Fruit fly (Drosophila melanogaster) S2 (cell line): ENCODE data around the gene Prx6a.

Source experiments
- CG8478 ChIP-seq: fragments of >200 bp; optimal IDR thresholded peaks from 2 replicates; lab custom pipeline; 2018
- CTCF ChIP-seq, 2 experiments: fragments of >200 bp; optimal IDR thresholded peaks; 2 replicates each; lab custom pipeline; 2018

The Prx6a gene

DNA sequence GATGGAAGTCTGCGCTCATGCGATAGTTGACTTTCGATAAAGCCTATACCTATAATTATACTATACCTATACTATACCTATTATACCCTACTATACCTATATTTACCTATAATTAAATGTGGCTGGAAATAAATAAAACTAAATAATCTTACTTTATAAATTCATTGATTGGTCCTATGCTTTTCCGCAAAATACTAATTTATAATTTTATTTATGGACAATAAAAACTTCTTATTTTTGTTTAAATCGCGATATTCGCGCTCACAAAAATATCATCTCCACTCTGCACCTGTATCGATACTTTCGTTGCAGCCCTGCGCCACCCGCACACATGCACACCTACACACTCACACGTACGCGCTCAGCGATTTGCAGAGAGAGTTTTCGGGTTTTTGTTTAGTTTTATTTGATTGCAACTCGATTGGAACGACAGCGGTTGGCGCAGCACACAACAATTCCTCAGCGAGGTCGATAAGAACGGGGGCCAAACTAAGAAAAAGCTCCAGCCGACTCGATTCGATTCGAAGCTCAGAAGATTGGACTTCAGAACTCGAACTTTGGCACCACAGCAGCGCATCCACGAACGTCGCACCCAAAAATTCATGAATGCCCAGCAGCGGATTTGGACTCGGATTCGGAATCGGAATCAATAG lies 3.4 kb downstream of the Prx6a start, which contains the start of gene CG8814:
Gene CG8814, plus strand, starts transcription at position 349 of the 653 bp plus-strand sequence.
- TF ChIP-seq CTCF (optimal IDR thresholded peaks at IDR 0.05; lab: Kevin White, UChicago) (no peak), CG8478 (no peak)

DNA sequence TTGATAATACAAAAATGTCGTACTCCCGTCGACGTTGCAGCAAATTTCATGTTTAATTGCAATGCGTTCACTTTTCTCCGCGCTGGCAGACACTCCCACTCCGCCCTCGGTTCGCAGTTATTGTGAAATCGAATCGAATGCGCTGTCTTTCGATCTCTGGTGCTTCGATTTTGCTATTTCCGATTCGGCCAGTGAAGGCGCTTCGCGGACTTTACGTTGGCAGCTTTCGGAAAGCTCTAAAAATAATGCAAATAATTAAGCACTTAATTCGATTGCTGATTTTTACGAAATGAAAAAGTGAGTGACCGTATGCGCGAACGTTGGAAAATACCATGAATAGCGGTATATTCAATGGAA lies 3.9 kb downstream of the Prx6a start, which contains the start of gene Ifrd1:
Gene Ifrd1, minus strand, starts transcription at position 305 of the 357 bp plus-strand sequence.
- TF ChIP-seq CG8478, result no peak

DNA sequence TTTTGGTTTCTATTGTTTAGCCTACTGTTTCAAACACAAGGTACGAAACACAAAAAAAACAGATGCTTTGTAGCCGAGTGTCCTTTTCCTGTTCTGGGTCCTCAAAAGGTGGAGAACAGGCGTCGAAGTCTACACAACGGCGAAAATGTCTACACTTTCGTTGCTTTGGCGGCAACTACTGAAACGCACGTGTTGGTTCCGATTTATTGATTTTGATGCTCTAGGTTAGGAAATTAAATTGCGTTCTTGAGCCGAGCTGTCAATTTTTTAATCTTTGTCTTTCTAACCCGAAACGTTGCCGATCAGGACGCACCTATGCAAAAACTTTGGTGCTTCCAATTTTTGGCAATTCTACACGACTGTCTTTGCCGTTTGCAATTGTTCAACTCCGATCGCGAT lies 4.3 kb downstream of the Prx6a start:
- TF ChIP-seq CG8478, result no peak
- TF ChIP-seq CTCF (optimal IDR thresholded peaks at IDR 0.05; lab: Kevin White, UChicago), result no peak

DNA sequence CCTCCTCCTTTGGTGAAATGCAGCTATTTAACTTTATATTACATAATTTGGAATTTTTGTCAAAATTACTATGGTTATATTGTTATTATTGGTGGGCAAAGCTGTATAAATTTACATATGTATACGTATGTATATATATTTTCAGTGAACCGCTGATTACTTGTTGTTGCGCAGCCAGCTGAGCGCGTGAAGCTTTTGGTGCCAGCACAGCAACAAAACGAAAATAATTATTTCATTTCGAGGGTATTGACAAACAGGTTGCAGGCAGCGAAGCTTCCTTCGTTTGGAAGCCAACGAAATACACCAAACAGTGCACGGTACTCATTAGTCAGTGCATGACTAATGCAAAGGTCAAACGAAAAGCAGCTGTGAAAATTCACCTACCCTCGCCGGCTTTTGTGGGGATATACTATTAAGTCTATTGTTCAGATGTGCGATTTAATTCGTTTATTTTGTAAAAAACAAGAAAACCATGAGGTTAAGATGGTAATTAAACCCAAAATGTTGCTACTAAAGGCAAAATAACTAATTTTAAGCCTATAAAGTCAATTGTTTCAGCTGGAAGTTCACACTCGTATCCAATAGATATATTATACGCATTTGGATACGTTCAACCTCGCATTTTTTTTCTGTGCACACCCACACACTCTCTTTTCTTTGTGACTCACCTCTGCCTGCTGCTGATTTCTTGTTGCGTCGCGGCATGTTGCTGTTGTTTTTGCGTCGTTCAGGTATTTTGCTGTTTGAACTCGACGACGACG lies 4.9 kb downstream of the Prx6a start:
- no peak for TF ChIP-seq CTCF (optimal IDR thresholded peaks at IDR 0.05; lab: Kevin White, UChicago)
- no peak for TF ChIP-seq CG8478

DNA sequence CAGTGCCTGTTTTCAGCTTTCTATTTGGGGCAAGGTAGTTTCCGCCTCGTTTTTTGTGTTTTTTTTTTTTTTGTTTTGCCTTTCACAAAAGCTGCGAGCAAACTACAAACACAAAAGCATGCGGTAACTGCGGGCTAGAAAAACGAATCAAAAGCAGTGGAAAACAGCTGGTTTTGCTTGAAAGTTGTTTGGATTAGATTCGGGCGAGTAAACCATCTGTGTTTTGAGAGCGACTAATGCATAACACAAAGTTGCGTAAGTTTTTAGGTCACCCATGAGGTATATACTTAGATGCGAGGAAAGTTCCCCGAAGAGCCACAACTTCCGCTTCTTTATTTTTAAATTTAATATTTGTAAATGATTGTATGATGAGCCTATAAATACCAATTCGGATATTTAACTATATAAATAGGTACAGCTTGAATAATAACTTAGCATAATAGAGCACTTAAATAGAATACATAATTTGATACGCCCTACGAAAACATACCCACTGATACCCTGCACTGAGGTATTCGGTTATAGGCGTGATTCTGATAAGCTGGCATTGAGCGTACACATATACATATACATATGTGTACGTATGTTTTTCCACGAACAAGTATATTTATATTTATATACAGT lies 5.6 kb downstream of the Prx6a start:
- TF ChIP-seq CG8478, result no peak
- TF ChIP-seq CTCF (optimal IDR thresholded peaks at IDR 0.05; lab: Kevin White, UChicago), result no peak

DNA sequence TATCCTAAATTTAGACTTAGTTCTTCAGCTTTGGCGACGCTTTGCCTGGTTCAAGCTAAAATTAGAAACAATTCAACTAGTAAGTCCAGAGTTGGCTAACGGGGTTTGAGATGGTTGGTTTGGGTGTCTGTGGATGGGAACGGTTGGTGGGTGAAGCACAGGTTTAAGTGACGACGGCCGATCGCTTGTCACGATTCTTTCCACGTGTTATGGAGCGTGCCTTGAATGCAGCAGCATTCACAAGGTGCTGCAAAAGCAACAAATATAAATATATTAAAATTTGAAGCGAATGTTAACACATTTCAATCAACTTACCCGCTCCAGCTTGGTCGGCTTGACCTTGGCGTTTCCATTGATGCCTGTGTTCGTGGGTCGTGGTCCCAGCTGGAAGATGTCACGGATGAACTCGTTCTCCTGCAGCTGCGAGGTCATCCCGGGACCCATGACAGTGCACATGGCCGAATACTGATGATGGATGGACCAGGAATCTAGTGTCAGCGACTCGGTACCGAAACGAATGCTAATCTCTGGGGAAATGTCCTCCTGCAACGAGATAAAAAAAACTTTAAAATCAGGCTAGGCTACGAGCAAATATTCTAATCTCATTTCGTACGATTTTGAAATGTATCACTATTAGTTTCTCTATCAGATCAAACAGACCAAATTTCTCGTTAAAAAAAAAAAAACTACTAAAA lies 8.9 kb downstream of the Prx6a start, which contains the start of gene CG8813:
Gene CG8813, plus strand, starts transcription at position 645 of the 695 bp plus-strand sequence.
- TF ChIP-seq CG8478 (no peak), CTCF (optimal IDR thresholded peaks at IDR 0.05; lab: Kevin White, UChicago) (no peak)

DNA sequence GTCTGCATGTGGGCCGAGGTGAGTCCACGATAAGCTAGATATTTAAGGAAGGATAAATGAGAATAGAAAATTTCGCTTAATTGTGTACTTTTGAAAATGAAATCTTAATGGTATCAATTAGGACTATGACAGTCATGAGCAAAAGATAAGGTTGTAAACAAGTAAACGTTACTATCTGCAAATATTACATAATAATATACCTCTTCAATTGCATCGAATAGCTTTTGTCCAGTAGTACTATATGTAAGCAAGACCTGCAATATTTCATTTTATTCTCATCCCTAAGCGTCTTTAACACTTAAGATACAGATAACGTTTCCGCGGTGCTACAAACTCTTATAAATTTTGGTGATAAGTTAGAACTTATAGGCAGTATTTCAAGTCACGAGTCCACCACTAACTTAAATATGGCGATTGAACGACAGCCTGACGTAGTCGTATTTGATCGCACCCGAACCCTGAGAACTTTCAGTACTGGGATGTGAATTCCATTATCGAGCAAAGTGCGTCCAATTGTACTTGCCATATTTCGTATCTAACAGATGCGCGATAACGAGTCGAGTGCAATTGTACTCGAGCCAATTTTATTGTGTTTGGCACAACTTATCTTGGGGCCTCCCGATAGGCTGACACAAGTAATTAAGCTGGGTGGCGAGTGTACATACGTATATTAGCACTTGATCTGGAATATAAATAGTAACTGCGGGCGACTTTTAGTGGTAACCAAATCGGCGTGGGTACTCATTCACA lies 12.3 kb downstream of the Prx6a start:
- TF ChIP-seq CG8478 (no peak), CTCF (optimal IDR thresholded peaks at IDR 0.05; lab: Kevin White, UChicago) (no peak)

DNA sequence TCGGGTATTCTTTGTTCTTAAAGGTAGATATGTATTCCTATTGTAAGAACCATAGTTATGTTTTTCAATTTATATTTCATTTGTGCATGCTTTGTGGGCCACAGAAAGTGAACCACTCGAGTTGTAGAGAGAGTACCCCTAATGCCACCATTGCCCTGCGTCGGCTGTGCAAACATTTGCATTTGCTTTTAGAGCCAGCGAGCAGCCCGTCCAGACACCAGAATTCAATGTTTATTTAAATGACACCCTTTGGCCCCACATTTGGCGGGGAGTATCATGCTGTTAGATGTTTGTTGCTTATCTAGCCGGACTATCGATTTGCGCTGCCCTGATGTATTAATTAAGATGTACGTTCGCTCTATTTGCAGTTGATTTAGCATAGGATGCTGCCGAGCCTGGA lies 13.4 kb downstream of the Prx6a start:
- TF ChIP-seq CG8478, result no peak
- no peak for TF ChIP-seq CTCF (optimal IDR thresholded peaks at IDR 0.05; lab: Kevin White, UChicago)

DNA sequence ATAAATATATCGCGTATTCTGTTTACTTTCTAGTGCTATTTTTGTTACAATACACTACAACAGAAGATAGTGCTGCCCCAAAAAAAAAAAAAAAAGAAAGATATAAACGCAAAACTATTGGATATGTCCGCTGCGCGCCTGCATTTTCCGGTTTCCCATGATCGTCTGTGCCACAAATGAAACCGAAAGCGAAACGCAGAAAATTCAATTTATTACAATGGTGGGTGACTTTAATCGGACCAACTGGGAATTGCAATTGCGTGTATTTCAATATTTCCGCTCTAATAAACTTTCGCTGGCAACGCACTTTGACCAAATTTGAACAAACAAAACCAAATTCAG lies 15.4 kb downstream of the Prx6a start:
- TF ChIP-seq CTCF (optimal IDR thresholded peaks at IDR 0.05; lab: Kevin White, UChicago), result no peak
- no peak for TF ChIP-seq CG8478

DNA sequence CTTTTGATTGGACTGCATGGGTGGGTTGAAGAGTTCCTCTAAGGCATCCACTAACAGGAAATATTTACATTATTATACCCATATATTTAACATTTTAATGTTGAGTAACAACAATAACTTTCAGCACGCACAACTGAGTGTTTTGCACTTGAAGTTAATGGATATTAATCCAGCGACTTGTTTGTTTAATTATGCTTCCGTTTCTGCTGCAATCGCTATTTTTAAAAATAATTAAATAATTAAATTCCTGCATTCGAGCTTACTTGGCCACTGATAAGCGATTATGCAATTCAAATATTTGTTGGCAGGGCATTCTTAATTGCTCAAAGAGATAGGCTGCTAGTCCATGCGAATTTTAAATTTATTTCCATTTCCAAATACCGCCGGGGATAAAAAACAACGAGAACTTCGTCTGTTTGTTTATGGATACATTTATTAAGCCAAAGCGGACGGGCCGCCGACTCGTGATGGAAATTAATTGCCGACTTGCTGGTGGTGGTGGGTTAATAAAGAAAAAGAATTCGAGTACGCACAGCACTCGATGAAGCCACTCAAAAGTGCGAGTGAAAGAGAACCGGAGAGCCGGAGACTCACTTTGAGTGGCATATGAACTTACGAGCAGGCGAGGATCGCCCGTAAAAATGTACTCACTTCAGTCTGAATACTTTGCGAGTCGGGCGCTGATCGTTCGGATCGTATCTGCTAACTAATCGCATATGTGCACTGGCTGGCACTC lies 16.0 kb downstream of the Prx6a start:
- no peak for TF ChIP-seq CG8478
- TF ChIP-seq CTCF (optimal IDR thresholded peaks at IDR 0.05; lab: Kevin White, UChicago), result no peak

DNA sequence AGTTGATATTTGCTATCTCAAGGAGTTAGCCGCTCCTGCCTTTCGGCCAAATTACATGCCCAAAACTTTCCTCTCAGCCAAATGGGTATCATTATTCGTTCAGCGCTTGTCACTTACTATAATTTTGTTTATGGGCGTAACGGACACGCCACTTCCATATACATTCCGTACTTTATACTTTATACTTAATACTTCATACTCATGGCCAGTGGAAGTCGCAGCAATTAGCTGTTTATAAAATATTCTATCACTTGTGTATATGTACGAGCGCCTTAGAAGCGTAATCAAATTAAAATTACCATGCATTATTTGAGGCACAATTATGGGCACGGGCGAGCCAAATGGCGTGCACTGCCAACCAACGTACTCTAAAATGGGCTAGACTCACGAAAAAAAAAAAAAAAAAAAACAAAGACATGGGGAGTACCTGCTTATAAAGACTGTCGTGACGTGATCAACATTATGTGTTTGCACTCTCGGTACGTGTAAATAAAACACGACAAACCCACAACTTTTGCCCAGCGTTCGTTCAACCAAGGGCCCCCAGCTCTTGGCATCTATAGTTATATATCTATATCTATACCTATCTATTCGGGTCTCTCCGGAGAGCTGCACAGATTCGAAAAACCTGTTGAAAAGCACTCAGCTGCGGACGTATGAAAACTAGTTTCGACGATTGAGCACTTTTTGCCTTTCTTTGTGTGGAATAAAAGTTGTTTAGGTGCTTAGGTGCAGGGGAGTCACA lies 16.7 kb downstream of the Prx6a start:
- TF ChIP-seq CG8478, result no peak
- TF ChIP-seq CTCF (optimal IDR thresholded peaks at IDR 0.05; lab: Kevin White, UChicago), result no peak

DNA sequence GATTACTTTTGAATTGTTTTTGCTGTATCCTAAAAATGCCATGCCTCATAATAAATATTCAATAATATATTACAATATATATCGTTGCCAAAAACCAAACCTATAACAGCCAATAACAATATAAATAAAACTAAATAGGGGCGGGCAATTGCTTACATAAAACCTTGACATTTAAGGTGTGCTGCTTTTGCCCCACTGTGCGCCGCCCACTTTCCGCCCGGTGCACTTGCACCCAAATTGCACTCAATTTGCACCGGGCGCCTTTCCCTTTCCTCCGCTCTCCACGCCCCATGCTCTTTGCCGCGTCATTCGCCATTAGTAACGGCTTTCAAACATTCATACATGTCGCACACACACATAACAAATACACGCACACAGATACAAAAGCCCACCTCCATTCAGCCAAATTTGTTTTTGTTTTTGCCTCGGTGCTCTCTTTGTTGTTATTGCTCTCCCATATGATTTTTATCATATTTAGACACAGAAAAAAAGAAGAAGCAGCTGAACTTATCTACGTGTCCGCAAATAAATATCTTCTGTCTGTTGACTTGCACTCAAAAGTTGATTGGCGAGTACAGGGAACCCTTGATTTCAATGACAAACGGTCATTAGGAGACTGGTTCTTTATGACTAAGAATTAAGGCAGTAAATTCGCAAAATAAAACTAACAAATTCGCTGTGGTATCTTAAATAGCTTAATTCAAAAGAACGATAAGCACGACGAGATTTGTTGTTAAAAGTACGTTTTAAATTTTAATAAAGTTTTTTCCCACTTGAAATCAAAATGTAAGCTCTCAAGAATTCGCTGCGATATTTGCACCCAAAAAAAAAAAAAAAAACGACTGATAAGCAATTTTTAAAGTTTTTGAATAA lies 19.9 kb downstream of the Prx6a start:
- TF ChIP-seq CG8478 (no peak), CTCF (optimal IDR thresholded peaks at IDR 0.05; lab: Kevin White, UChicago) (no peak)
